Worm (Caenorhabditis elegans) whole organism, L1 larva: Measurements from ENCODE around the gene idpb-5.

Source experiments
- C16A3.4 ChIP-seq: fragments of 150-350 bp; optimal IDR thresholded peaks from 2 replicates; lab custom pipeline; 2014; ENCODE audit warnings: missing biosample characterization, missing genetic modification characterization
- F16B12.6 ChIP-seq: fragments of 150-350 bp; optimal IDR thresholded peaks from 2 replicates; lab custom pipeline; 2014; ENCODE audit warnings: missing biosample characterization, missing genetic modification characterization
- fkh-10 ChIP-seq: sonication (generic microtip); optimal IDR thresholded peaks from 2 replicates; lab custom pipeline; 2017; ENCODE audit warnings: missing biosample characterization, missing genetic modification reagents, missing genetic modification characterization
- mdl-1 ChIP-seq, 2 experiments: fragments of 150-350 bp; optimal IDR thresholded peaks; 2 replicates each; lab custom pipeline; 2014 to 2017; ENCODE audit warnings: missing biosample characterization in 2 of 2, missing genetic modification characterization in 2 of 2, inconsistent platforms in 1 of 2
- pqm-1 ChIP-seq: sonication (generic microtip); optimal IDR thresholded peaks from 3 replicates; lab custom pipeline; 2017; ENCODE audit warnings: missing biosample characterization, missing genetic modification characterization
- skn-1 ChIP-seq: fragments of 150-350 bp; optimal IDR thresholded peaks from 2 replicates; lab custom pipeline; 2014; ENCODE audit warnings: missing biosample characterization, missing genetic modification characterization
- snpc-4 ChIP-seq: fragments of 150-350 bp; optimal IDR thresholded peaks from 2 replicates; lab custom pipeline; 2014; ENCODE audit warnings: missing biosample characterization, missing genetic modification characterization
- unc-86 ChIP-seq: sonication (generic microtip); optimal IDR thresholded peaks from 2 replicates; lab custom pipeline; 2016; ENCODE audit warnings: missing genetic modification characterization, missing compliant biosample characterization

DNA sequence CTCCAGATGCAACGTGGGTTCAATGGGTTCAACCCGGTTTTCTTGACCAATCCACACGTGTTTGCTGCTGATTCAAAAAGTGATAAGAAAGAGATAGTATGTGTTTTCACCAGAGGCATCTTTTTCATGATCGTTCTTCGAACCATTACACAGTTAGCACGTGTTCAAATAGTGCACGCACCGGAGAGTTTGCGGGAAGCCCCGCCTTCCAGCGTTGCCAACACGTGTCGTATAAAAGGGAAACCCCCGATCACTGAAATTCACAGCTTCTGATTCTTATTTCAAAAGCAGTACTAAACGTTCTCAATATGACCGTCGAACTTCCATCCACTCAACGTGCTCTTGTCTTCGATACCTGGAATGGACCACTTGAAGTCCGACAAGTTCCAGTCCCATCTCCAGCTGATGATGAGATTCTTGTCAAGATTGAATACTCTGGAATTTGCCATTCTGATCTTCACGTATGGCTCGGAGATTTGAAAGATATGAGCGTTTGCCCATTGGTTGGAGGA lies 48.7 kb downstream of the idpb-5 start, which contains the start of gene adh-1:
- TF ChIP-seq skn-1: peak; percentile 37
- TF ChIP-seq F16B12.6: no peak
- no peak for TF ChIP-seq unc-86 (tag; lab: Kevin White, UChicago)
- TF ChIP-seq C16A3.4 (tag; lab: Kevin White, UChicago): peak; percentile 76
- peak; percentile 25 to 99 for TF ChIP-seq mdl-1 (tag; optimal IDR thresholded peaks at IDR 0.05; lab: Kevin White, UChicago)
- TF ChIP-seq snpc-4 (tag; lab: Kevin White, UChicago): peak; percentile 30
- TF ChIP-seq pqm-1 (tag; lab: Kevin White, UChicago): no peak
- TF ChIP-seq fkh-10 (GFP tag; lab: Kevin White, UChicago): no peak
